Worm (Caenorhabditis elegans) whole organism, late embryonic: Measurements from ENCODE around the gene C36B7.3.

Experiments
- T23F11.4 ChIP-seq: fragments of 200-800 bp; sonication (Bioruptor generic); optimal IDR thresholded peaks from 2 replicates; lab custom pipeline; 2018; ENCODE audit warnings: mild to moderate bottlenecking, missing genetic modification characterization, missing compliant biosample characterization
- ama-1 ChIP-seq: fragments of 150-350 bp; optimal IDR thresholded peaks from 2 replicates; lab custom pipeline; 2014
- ceh-19 ChIP-seq: fragments of 200-800 bp; sonication (Bioruptor generic); optimal IDR thresholded peaks from 2 replicates; lab custom pipeline; 2018; ENCODE audit warnings: mild to moderate bottlenecking, missing genetic modification characterization, missing compliant biosample characterization
- elt-2 ChIP-seq: sonication (generic microtip); optimal IDR thresholded peaks from 2 replicates; lab custom pipeline; 2016; ENCODE audit warnings: missing genetic modification reagents, missing genetic modification characterization, missing compliant biosample characterization
- nhr-11 ChIP-seq: fragments of 150-350 bp; optimal IDR thresholded peaks from 2 replicates; lab custom pipeline; 2014; ENCODE audit warnings: missing biosample characterization, missing genetic modification characterization
- nhr-232 ChIP-seq: sonication (generic microtip); optimal IDR thresholded peaks from 2 replicates; lab custom pipeline; 2016; ENCODE audit warnings: missing genetic modification characterization, missing compliant biosample characterization
- sox-4 ChIP-seq: sonication (generic microtip); optimal IDR thresholded peaks from 2 replicates; lab custom pipeline; 2017; ENCODE audit warnings: mild to moderate bottlenecking, missing genetic modification characterization, inconsistent platforms, missing compliant biosample characterization
- tbx-2 ChIP-seq: sonication (generic microtip); optimal IDR thresholded peaks from 2 replicates; lab custom pipeline; 2016; ENCODE audit warnings: missing genetic modification characterization, missing compliant biosample characterization
- unc-55 ChIP-seq: sonication (generic microtip); optimal IDR thresholded peaks from 2 replicates; lab custom pipeline; 2017; ENCODE audit warnings: missing biosample characterization, missing genetic modification reagents, missing genetic modification characterization

DNA sequence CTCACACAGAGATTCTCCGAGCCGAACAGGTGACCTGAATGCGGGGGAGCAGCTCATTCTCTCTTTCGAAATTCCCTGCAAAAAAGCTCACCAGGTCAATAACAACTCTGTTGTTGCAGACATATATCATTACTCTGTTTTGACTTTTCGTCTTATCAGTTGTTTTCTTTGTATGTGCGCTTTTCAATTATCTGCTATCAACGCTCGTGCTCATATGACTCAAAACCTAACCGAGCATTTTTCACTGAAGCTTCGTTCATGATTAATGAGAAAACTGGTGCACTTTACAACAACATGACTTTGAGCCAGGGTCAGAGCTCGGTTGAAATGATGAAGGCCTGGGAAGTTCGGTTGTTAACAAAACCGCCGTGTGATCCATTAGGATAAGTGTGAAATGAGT is 25.1 kb upstream of the C36B7.3 start:
- TF ChIP-seq nhr-232 (tag; lab: Kevin White, UChicago) (no peak), ama-1 (no peak), ceh-19 (GFP tag; lab: Kevin White, UChicago) (no peak), unc-55 (GFP tag; lab: Kevin White, UChicago) (no peak), elt-2 (tag; lab: Kevin White, UChicago) (no peak), T23F11.4 (GFP tag; lab: Kevin White, UChicago) (no peak), nhr-11 (tag; lab: Kevin White, UChicago) (no peak), sox-4 (tag; lab: Kevin White, UChicago) (no peak), tbx-2 (no peak)
